Fruit fly (Drosophila melanogaster) whole organism: Measurements from ENCODE around the gene smal.

Source experiments
- CG8478 ChIP-seq: fragments of >200 bp; optimal IDR thresholded peaks from 2 replicates; lab custom pipeline; 2018; ENCODE audit warnings: inconsistent platforms
- Dll ChIP-seq: fragments of >200 bp; optimal IDR thresholded peaks from 2 replicates; lab custom pipeline; 2017
- EcR ChIP-seq, 2 experiments: fragments of >200 bp; optimal IDR thresholded peaks; 2 replicates each; lab custom pipeline; 2017; ENCODE audit warnings: missing biosample characterization in 2 of 2, missing genetic modification characterization in 2 of 2, missing genetic modification reagents in 2 of 2
- pan ChIP-seq: fragments of >200 bp; optimal IDR thresholded peaks from 2 replicates; lab custom pipeline; 2017
- psq ChIP-seq: fragments of >200 bp; optimal IDR thresholded peaks from 2 replicates; lab custom pipeline; 2017
- usp ChIP-seq: fragments of >200 bp; optimal IDR thresholded peaks from 2 replicates; lab custom pipeline; 2017; ENCODE audit warnings: missing biosample characterization, missing genetic modification characterization, mixed read lengths

Gene smal

DNA sequence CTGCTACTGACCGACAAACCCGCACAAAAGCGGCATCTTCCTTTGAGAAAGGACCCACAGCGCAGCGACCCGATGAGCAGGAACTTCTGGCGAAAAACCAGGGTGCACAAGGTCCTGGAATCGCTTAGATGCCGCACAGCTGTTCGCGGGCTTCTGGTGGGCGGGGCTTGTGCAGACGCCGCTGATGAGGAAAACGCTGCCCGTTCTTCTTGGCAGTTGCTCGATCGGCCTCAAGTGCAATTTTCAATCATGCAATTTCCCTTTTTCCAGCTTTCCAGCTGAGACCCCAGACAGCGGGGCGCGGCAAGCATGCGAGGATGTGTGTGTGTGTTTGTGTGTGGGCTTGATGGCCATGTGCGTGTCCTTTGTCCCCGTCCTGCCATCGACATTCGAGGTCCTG, 63.1 kb downstream of the smal start:
- TF ChIP-seq usp (GFP tag; lab: Kevin White, UChicago) (no peak), Dll (lab: Kevin White, UChicago) (no peak), CG8478 (no peak), pan (no peak), psq (lab: Kevin White, UChicago) (no peak), EcR (GFP tag; optimal IDR thresholded peaks at IDR 0.05; lab: Kevin White, UChicago) (no peak)

DNA sequence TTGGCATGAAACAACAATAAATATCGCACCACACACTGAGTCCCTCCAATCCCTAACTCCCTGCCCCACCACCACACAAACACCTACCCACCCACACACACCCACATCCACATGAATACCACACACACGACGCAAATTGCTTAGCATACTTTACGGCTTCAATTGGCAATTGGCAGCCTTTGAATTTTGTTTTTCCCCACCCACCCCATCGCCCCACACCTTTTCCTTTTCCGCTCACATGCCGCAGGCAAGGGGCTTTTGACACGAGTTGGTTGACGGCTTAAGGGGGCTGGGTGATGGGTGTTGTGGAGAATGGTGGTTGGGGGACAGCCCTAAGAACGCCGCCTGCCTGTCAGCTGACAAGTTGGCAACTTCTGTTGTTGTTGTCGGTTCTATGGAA, 70.5 kb downstream of the smal start:
- TF ChIP-seq pan: no peak
- no peak for TF ChIP-seq Dll (lab: Kevin White, UChicago)
- no peak for TF ChIP-seq EcR (GFP tag; optimal IDR thresholded peaks at IDR 0.05; lab: Kevin White, UChicago)
- TF ChIP-seq usp (GFP tag; lab: Kevin White, UChicago): no peak
- no peak for TF ChIP-seq CG8478
- TF ChIP-seq psq (lab: Kevin White, UChicago): no peak

DNA sequence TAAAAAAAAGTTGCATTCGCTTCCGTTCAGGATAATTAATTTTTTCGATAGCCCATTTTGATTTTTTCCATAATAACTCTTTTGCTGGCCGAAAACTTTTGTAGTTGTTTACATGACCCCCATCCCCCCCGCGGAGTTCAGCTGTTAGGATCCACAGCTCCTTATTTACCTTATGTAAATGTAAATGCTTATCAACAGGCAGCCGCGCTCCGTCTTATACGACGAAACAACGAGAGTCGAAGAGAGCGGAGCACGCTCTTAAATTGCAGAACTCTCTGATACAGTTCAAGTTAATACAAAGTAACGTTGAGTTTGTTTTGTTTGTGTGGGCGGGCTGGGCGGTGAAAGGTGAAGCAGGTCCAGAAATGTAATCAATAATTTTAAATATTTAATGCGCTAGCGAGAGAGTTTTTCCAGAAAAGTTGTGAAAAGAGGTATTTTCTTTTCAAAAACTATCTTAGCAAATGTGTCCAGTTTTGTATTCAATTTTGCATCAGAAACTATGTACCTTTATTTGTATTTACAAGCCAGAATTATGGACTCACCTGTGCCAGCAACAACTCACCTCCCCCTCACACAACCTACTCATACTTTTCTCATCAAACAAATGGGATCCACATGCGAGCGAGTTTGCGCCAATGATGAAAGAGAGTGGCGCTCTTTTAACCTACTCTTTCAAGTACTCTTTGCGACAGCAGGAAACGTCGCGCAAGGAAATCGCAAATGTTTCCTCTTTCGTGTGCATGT, 73.5 kb downstream of the smal start:
- TF ChIP-seq EcR (GFP tag; optimal IDR thresholded peaks at IDR 0.05; lab: Kevin White, UChicago): no peak
- no peak for TF ChIP-seq pan
- TF ChIP-seq Dll (lab: Kevin White, UChicago): peak; percentile 38

DNA sequence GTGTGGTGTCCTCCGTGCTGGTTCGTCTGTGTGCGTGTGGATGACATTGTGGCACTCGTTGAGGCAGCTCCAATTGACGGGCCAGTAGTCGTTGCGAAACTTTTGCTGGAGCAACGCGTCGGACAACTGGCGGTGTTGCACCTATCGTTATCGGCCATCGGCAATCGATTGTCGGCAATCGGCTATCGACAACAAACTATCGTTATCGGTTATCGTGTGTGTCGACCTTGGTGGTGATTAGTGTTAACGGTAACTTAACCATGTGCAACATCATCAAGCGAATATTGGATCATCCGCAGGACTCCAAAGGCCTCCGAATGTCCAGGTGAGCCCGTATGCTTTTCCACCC, 74.0 kb downstream of the smal start, which contains the start of gene Ddr:
Ddr (plus strand) TSS at position 119 of the 349 bp plus-strand sequence.
- no peak for TF ChIP-seq pan
- no peak for TF ChIP-seq EcR (GFP tag; optimal IDR thresholded peaks at IDR 0.05; lab: Kevin White, UChicago)
- no peak for TF ChIP-seq CG8478
- TF ChIP-seq psq (lab: Kevin White, UChicago): no peak
- TF ChIP-seq Dll (lab: Kevin White, UChicago): no peak
- TF ChIP-seq usp (GFP tag; lab: Kevin White, UChicago): no peak

DNA sequence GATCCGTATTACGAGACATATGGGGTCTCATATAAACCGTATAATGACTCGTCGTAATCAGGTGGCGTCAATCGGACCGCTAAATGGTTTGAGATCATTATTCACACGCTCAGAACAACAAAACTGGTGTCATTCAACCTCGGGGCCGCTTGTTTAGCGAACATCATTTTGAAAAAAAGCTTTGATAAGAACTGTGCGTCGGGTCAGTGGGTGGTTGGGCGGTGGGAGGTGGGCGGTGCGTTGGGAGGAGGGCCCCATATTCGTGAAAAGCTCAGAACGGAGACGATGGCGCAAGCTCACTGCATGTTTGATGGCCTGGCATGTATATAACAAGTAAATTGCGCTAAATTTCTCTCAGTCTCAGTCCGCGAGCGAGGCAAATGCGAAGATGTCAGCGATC, 76.6 kb downstream of the smal start, which contains the start of gene AANATL2:
AANATL2 (plus strand) TSS at position 372 of the 400 bp plus-strand sequence.
- TF ChIP-seq usp (GFP tag; lab: Kevin White, UChicago) (no peak), pan (no peak), CG8478 (no peak)

DNA sequence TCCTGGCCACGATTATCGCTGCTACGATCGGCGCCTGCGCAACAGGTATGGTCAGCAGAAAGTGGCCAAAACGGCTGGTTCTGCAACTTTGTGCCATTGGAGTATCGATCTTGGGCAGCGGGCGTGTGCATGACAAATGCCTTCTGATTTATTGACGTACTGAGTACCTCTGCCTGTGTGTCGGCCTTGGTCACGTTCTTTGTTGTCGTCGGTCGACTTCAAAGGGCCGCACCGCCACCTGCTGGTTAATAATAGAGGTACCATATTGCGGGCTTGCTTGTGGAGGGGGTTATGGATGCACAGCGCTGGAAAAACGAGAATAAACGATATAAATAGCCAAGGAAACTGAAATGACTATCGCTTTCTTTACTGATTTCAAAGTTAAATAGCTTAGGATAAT, 80.7 kb downstream of the smal start:
- TF ChIP-seq Dll (lab: Kevin White, UChicago) (no peak), pan (no peak), usp (GFP tag; lab: Kevin White, UChicago) (no peak), psq (lab: Kevin White, UChicago) (no peak)
